Fruit fly (Drosophila melanogaster) whole organism, embryonic: ENCODE data around the gene bor.
A peak's percentile ranks its signal among the peaks of the same experiment; 100 is the strongest.

Experiments
- Ada2b ChIP-seq: fragments of 200-800 bp; sonication (Bioruptor generic); IDR thresholded peaks from 2 replicates; pipeline ENCODE4 v1.3.6; 2022; ENCODE audit warnings: missing biosample characterization, missing genetic modification characterization
- Atf-2 ChIP-seq: fragments of 200-800 bp; sonication (Bioruptor generic); optimal IDR thresholded peaks from 2 replicates; lab custom pipeline; 2016; ENCODE audit warnings: missing biosample characterization, missing genetic modification characterization
- Atf3 ChIP-seq: fragments of 200-800 bp; sonication (Bioruptor generic); optimal IDR thresholded peaks from 3 replicates; lab custom pipeline; 2016; ENCODE audit warnings: missing biosample characterization, missing genetic modification characterization
- BEAF-32 ChIP-seq: fragments of 200-800 bp; sonication (Bioruptor generic); optimal IDR thresholded peaks from 3 replicates; lab custom pipeline; 2017; ENCODE audit warnings: missing biosample characterization, missing genetic modification characterization, mild to moderate bottlenecking, moderate library complexity, missing genetic modification reagents
- CG10267 ChIP-seq: fragments of 200-800 bp; sonication (Bioruptor generic); optimal IDR thresholded peaks from 2 replicates; lab custom pipeline; 2018; ENCODE audit warnings: missing biosample characterization, mild to moderate bottlenecking, missing genetic modification characterization, moderate library complexity
- CG10321 ChIP-seq: fragments of 200-800 bp; sonication (Bioruptor generic); IDR thresholded peaks from 2 replicates; pipeline ENCODE4 v1.3.6; 2022; ENCODE audit warnings: missing biosample characterization, missing genetic modification characterization
- CG10462 ChIP-seq: fragments of 200-800 bp; sonication (Bioruptor generic); optimal IDR thresholded peaks from 2 replicates; lab custom pipeline; 2016; ENCODE audit warnings: missing biosample characterization, missing genetic modification characterization
- CG12659 ChIP-seq: fragments of 200-800 bp; sonication (Bioruptor generic); optimal IDR thresholded peaks from 3 replicates; lab custom pipeline; 2017; ENCODE audit warnings: mild to moderate bottlenecking, missing biosample characterization, missing genetic modification reagents, missing genetic modification characterization
- CG13424 ChIP-seq: fragments of 200-800 bp; sonication (Bioruptor generic); optimal IDR thresholded peaks from 2 replicates; lab custom pipeline; 2019; ENCODE audit warnings: missing biosample characterization, mild to moderate bottlenecking, missing genetic modification characterization, moderate library complexity
- CG14710 ChIP-seq: fragments of 200-800 bp; sonication (Bioruptor generic); optimal IDR thresholded peaks from 3 replicates; lab custom pipeline; 2019; ENCODE audit warnings: missing biosample characterization, mild to moderate bottlenecking, missing genetic modification characterization, moderate library complexity
- CG15514 ChIP-seq: fragments of 200-800 bp; sonication (Bioruptor generic); optimal IDR thresholded peaks from 3 replicates; lab custom pipeline; 2017; ENCODE audit warnings: missing biosample characterization, missing genetic modification characterization, mild to moderate bottlenecking, moderate library complexity, missing genetic modification reagents
- CG18011 ChIP-seq: fragments of 200-800 bp; sonication (Bioruptor generic); optimal IDR thresholded peaks from 2 replicates; lab custom pipeline; 2017; ENCODE audit warnings: missing biosample characterization, missing genetic modification characterization, mild to moderate bottlenecking, moderate library complexity, missing genotype
- CG2199 ChIP-seq: fragments of 200-800 bp; sonication (Bioruptor generic); IDR thresholded peaks from 3 replicates; pipeline ENCODE4 v1.3.6; 2022; ENCODE audit warnings: missing biosample characterization, missing genetic modification characterization
- CG2678 ChIP-seq: fragments of 200-800 bp; sonication (Bioruptor generic); optimal IDR thresholded peaks from 3 replicates; lab custom pipeline; 2019; ENCODE audit warnings: missing biosample characterization, mild to moderate bottlenecking, missing genetic modification characterization, moderate library complexity
- CG2889 ChIP-seq: fragments of 200-800 bp; sonication (Bioruptor generic); IDR thresholded peaks from 3 replicates; pipeline ENCODE4 v1.3.6; 2022; ENCODE audit warnings: missing biosample characterization, missing genetic modification characterization
- CG31224 ChIP-seq: fragments of 200-800 bp; sonication (Bioruptor generic); IDR thresholded peaks from 2 replicates; pipeline ENCODE4 v1.3.6; 2022; ENCODE audit warnings: missing biosample characterization, missing genetic modification characterization
- CG3163 ChIP-seq: fragments of 200-800 bp; sonication (Bioruptor generic); optimal IDR thresholded peaks from 3 replicates; lab custom pipeline; 2016; ENCODE audit warnings: missing biosample characterization, missing genetic modification characterization
- CG34376 ChIP-seq: fragments of 200-800 bp; sonication (Bioruptor generic); optimal IDR thresholded peaks from 2 replicates; lab custom pipeline; 2018; ENCODE audit warnings: missing biosample characterization, mild to moderate bottlenecking, missing genetic modification characterization
- CG4617 ChIP-seq: fragments of 200-800 bp; sonication (Bioruptor generic); optimal IDR thresholded peaks from 3 replicates; lab custom pipeline; 2016; ENCODE audit warnings: missing biosample characterization, missing genetic modification characterization, borderline replicate concordance
- CG4707 ChIP-seq: fragments of 200-800 bp; sonication (Bioruptor generic); optimal IDR thresholded peaks from 2 replicates; lab custom pipeline; 2018; ENCODE audit warnings: missing biosample characterization, mild to moderate bottlenecking, missing genetic modification characterization, moderate library complexity
- CG4854 ChIP-seq: fragments of 200-800 bp; sonication (Bioruptor generic); optimal IDR thresholded peaks from 2 replicates; lab custom pipeline; 2016; ENCODE audit warnings: missing biosample characterization, missing genetic modification characterization, inconsistent platforms
- CG9609 ChIP-seq: fragments of 200-800 bp; sonication (Bioruptor generic); optimal IDR thresholded peaks from 3 replicates; lab custom pipeline; 2016; ENCODE audit warnings: missing biosample characterization, missing genetic modification characterization
- D ChIP-seq, 2 experiments: fragments of 200-800 bp in 1 of 2; fragments of >200 bp in 1 of 2; sonication (Bioruptor generic) in 1 of 2; optimal IDR thresholded peaks; 2 replicates in 1 of 2; 3 replicates in 1 of 2; lab custom pipeline; 2017; ENCODE audit warnings: mild to moderate bottlenecking in 1 of 2, missing biosample characterization in 1 of 2, missing genetic modification characterization in 1 of 2, missing genetic modification reagents in 1 of 2
- Dref ChIP-seq: fragments of 200-800 bp; sonication (Bioruptor generic); IDR thresholded peaks from 2 replicates; pipeline ENCODE4 v1.3.6; 2022; ENCODE audit warnings: missing biosample characterization, missing genetic modification characterization
- E2f2 ChIP-seq: fragments of 200-800 bp; sonication (Bioruptor generic); IDR thresholded peaks from 2 replicates; pipeline ENCODE4 v1.3.6; 2022; ENCODE audit warnings: missing biosample characterization, missing genetic modification characterization
- HmgZ ChIP-seq: fragments of 200-800 bp; sonication (Bioruptor generic); optimal IDR thresholded peaks from 2 replicates; lab custom pipeline; 2018; ENCODE audit warnings: missing biosample characterization, mild to moderate bottlenecking, missing genetic modification characterization
- Hr39 ChIP-seq: fragments of >200 bp; optimal IDR thresholded peaks from 2 replicates; lab custom pipeline; 2017
- Hsf ChIP-seq: fragments of 200-800 bp; sonication (Bioruptor generic); optimal IDR thresholded peaks from 3 replicates; lab custom pipeline; 2016; ENCODE audit warnings: missing biosample characterization, missing genetic modification characterization
- Med ChIP-seq: fragments of 200-800 bp; sonication (Bioruptor generic); peaks from one replicate; lab custom pipeline; 2016; ENCODE audit warnings: missing biosample characterization, missing genetic modification characterization, mild to moderate bottlenecking, inconsistent platforms, moderate library complexity
- Myb ChIP-seq: fragments of 200-800 bp; sonication (Bioruptor generic); optimal IDR thresholded peaks from 2 replicates; lab custom pipeline; 2016; ENCODE audit warnings: missing biosample characterization, missing genetic modification characterization
- Nf-YB ChIP-seq: fragments of 200-800 bp; sonication (Bioruptor generic); optimal IDR thresholded peaks from 3 replicates; lab custom pipeline; 2019; ENCODE audit warnings: missing biosample characterization, mild to moderate bottlenecking, missing genetic modification characterization, moderate library complexity
- Poxn ChIP-seq: fragments of 200-800 bp; sonication (Bioruptor generic); IDR thresholded peaks from 2 replicates; pipeline ENCODE4 v1.3.6; 2022; ENCODE audit warnings: missing biosample characterization, missing genetic modification characterization
- Side ChIP-seq: fragments of 200-800 bp; sonication (Bioruptor generic); optimal IDR thresholded peaks from 2 replicates; lab custom pipeline; 2016; ENCODE audit warnings: missing biosample characterization, missing genetic modification characterization
- Trl ChIP-seq, 3 experiments: fragments of >200 bp in 2 of 3; fragments of 200-800 bp in 1 of 3; sonication (Bioruptor generic) in 1 of 3; optimal IDR thresholded peaks; 2 replicates in 1 of 3; 3 replicates in 2 of 3; lab custom pipeline; 2016 to 2017; ENCODE audit warnings: missing biosample characterization in 1 of 3, missing genetic modification characterization in 1 of 3
- Xrp1 ChIP-seq: fragments of 200-800 bp; sonication (Bioruptor generic); IDR thresholded peaks from 2 replicates; pipeline ENCODE4 v1.3.6; 2022; ENCODE audit warnings: missing biosample characterization, missing genetic modification characterization
- bsh ChIP-seq, 2 experiments: fragments of 200-800 bp; sonication (Bioruptor generic); optimal IDR thresholded peaks; 2 replicates each; lab custom pipeline; 2017 to 2018; ENCODE audit warnings: mild to moderate bottlenecking in 2 of 2, missing biosample characterization in 2 of 2, missing genetic modification characterization in 2 of 2, moderate library complexity in 1 of 2
- da ChIP-seq: fragments of 200-800 bp; sonication (Bioruptor generic); optimal IDR thresholded peaks from 2 replicates; lab custom pipeline; 2016; ENCODE audit warnings: missing biosample characterization, missing genetic modification characterization
- dmrt99B ChIP-seq: fragments of 200-800 bp; sonication (Bioruptor generic); optimal IDR thresholded peaks from 2 replicates; lab custom pipeline; 2018; ENCODE audit warnings: missing biosample characterization, mild to moderate bottlenecking, missing genetic modification characterization, moderate library complexity
- exex ChIP-seq: fragments of 200-800 bp; sonication (Bioruptor generic); optimal IDR thresholded peaks from 4 replicates; lab custom pipeline; 2018; ENCODE audit warnings: missing biosample characterization, mild to moderate bottlenecking, missing genetic modification characterization, moderate library complexity
- ftz-f1 ChIP-seq: fragments of 200-800 bp; sonication (Bioruptor generic); optimal IDR thresholded peaks from 2 replicates; lab custom pipeline; 2016; ENCODE audit warnings: missing biosample characterization, missing genetic modification characterization
- gce ChIP-seq: fragments of 200-800 bp; sonication (Bioruptor generic); IDR thresholded peaks from 3 replicates; pipeline ENCODE4 v1.3.6; 2022; ENCODE audit warnings: missing biosample characterization, missing genetic modification characterization
- grau ChIP-seq: fragments of 200-800 bp; optimal IDR thresholded peaks from 3 replicates; lab custom pipeline; 2019; ENCODE audit warnings: missing biosample characterization, mild to moderate bottlenecking, missing genetic modification characterization, moderate library complexity
- her ChIP-seq: fragments of 200-800 bp; sonication (Bioruptor generic); optimal IDR thresholded peaks from 2 replicates; lab custom pipeline; 2016; ENCODE audit warnings: missing biosample characterization, missing genetic modification characterization
- knrl ChIP-seq: fragments of 200-800 bp; sonication (Bioruptor generic); IDR thresholded peaks from 3 replicates; pipeline ENCODE4 v1.3.6; 2022; ENCODE audit warnings: missing biosample characterization, missing genetic modification characterization; ENCODE audit not compliant: partially characterized antibody
- otp ChIP-seq: fragments of 200-800 bp; sonication (Bioruptor generic); IDR thresholded peaks from 3 replicates; pipeline ENCODE4, ENCODE4 v1.3.6; 2022; ENCODE audit warnings: missing biosample characterization, missing genetic modification characterization
- shn ChIP-seq: fragments of 200-800 bp; sonication (Bioruptor generic); optimal IDR thresholded peaks from 3 replicates; lab custom pipeline; 2016; ENCODE audit warnings: missing biosample characterization, missing genetic modification characterization
- ssp ChIP-seq: fragments of 200-800 bp; sonication (Bioruptor generic); IDR thresholded peaks from 2 replicates; pipeline ENCODE4 v1.3.6; 2022; ENCODE audit warnings: missing biosample characterization, missing genetic modification characterization
- tll ChIP-seq, 2 experiments: fragments of 200-800 bp in 1 of 2; fragments of >200 bp in 1 of 2; sonication (Bioruptor generic) in 1 of 2; optimal IDR thresholded peaks; 2 replicates each; lab custom pipeline; 2017 to 2019; ENCODE audit warnings: missing biosample characterization in 2 of 2, missing genetic modification characterization in 2 of 2, mild to moderate bottlenecking in 1 of 2, moderate library complexity in 1 of 2
- zf30C ChIP-seq: fragments of 200-800 bp; sonication (Bioruptor generic); optimal IDR thresholded peaks from 3 replicates; lab custom pipeline; 2018; ENCODE audit warnings: missing biosample characterization, mild to moderate bottlenecking, missing genetic modification characterization
- zfh2 ChIP-seq: fragments of 200-800 bp; sonication (Bioruptor generic); optimal IDR thresholded peaks from 2 replicates; lab custom pipeline; 2016; ENCODE audit warnings: missing biosample characterization, missing genetic modification characterization

bor gene

dm6 chr3R:16273503-16274131 lies 9.7 kb upstream of the bor start (continued):
- TF ChIP-seq D (optimal IDR thresholded peaks at IDR 0.05; lab: Kevin White, UChicago) (no peak), D (GFP tag; optimal IDR thresholded peaks at IDR 0.05; lab: Kevin White, UChicago) (no peak), CG2889 (GFP tag; lab: Robert Waterston, UW) (no peak), dmrt99B (no peak), CG4707 (GFP tag; lab: Kevin White, UChicago) (no peak), Myb (GFP tag; lab: Kevin White, UChicago) (no peak), zfh2 (GFP tag; lab: Kevin White, UChicago) (no peak), E2f2 (peak; percentile 51), Poxn (GFP tag; lab: Robert Waterston, UW) (no peak), Dref (no peak), otp (GFP tag; lab: Robert Waterston, UW) (no peak), CG13424 (tag; lab: Kevin White, UChicago) (no peak), Nf-YB (GFP tag; lab: Kevin White, UChicago) (no peak), Atf-2 (GFP tag; lab: Kevin White, UChicago) (no peak), her (no peak), BEAF-32 (no peak), knrl (GFP tag; lab: Robert Waterston, UW) (no peak), bsh (GFP tag; optimal IDR thresholded peaks at IDR 0.05; lab: Kevin White, UChicago) (no peak), Ada2b (GFP tag; lab: Robert Waterston, UW) (no peak), HmgZ (tag; lab: Kevin White, UChicago) (no peak), CG18011 (GFP tag; lab: Kevin White, UChicago) (no peak), Trl (optimal IDR thresholded peaks at IDR 0.05; lab: Kevin White, UChicago) (no peak), Trl (GFP tag; optimal IDR thresholded peaks at IDR 0.05; lab: Kevin White, UChicago) (peak; percentile 18), CG4854 (GFP tag; lab: Kevin White, UChicago) (no peak), Xrp1 (GFP tag; lab: Robert Waterston, UW) (no peak), Atf3 (GFP tag; lab: Kevin White, UChicago) (no peak), tll (GFP tag; optimal IDR thresholded peaks at IDR 0.05; lab: Kevin White, UChicago) (no peak), CG10462 (no peak), CG14710 (tag; lab: Kevin White, UChicago) (no peak), grau (no peak), shn (GFP tag; lab: Kevin White, UChicago) (no peak), CG2678 (tag; lab: Kevin White, UChicago) (no peak), CG2199 (0 out of 3 replicates have a peak, but pooled peaks have one; percentile 54), CG12659 (GFP tag; lab: Kevin White, UChicago) (peak; percentile 33), ssp (GFP tag; lab: Robert Waterston, UW) (no peak), CG34376 (no peak), CG10267 (tag; lab: Kevin White, UChicago) (peak; percentile 12), exex (tag; lab: Kevin White, UChicago) (no peak), Hsf (GFP tag; lab: Kevin White, UChicago) (no peak), Hr39 (lab: Kevin White, UChicago) (no peak), CG31224 (no peak), Med (GFP tag; lab: Kevin White, UChicago) (peak; percentile 76), zf30C (GFP tag; lab: Kevin White, UChicago) (no peak), CG9609 (GFP tag; lab: Kevin White, UChicago) (no peak), CG15514 (no peak), Side (GFP tag; lab: Kevin White, UChicago) (no peak), CG3163 (GFP tag; lab: Kevin White, UChicago) (no peak), CG10321 (GFP tag; lab: Robert Waterston, UW) (no peak), gce (GFP tag; lab: Robert Waterston, UW) (no peak), ftz-f1 (GFP tag; lab: Kevin White, UChicago) (peak; percentile 29), da (GFP tag; lab: Kevin White, UChicago) (no peak), CG4617 (GFP tag; lab: Kevin White, UChicago) (no peak)
